Fruit fly (Drosophila melanogaster) whole organism, embryonic: ENCODE data around the gene nompC.

Source experiments
- CG1024 ChIP-seq: fragments of 200-800 bp; sonication (Bioruptor generic); IDR thresholded peaks from 2 replicates; pipeline ENCODE4 v1.3.6; 2022; ENCODE audit warnings: missing biosample characterization, missing genetic modification characterization
- CG11504 ChIP-seq: fragments of 200-800 bp; sonication (Bioruptor generic); optimal IDR thresholded peaks from 3 replicates; lab custom pipeline; 2019; ENCODE audit warnings: missing biosample characterization, mild to moderate bottlenecking, missing genetic modification characterization, moderate library complexity
- CG14050 ChIP-seq: fragments of 200-800 bp; sonication (Bioruptor generic); IDR thresholded peaks from 3 replicates; pipeline ENCODE4 v1.3.6; 2022; ENCODE audit warnings: missing biosample characterization, missing genetic modification characterization
- CG15479 ChIP-seq: fragments of 200-800 bp; sonication (Bioruptor generic); optimal IDR thresholded peaks from 3 replicates; lab custom pipeline; 2019; ENCODE audit warnings: missing biosample characterization, mild to moderate bottlenecking, missing genetic modification characterization, moderate library complexity
- CG17361 ChIP-seq: fragments of 200-800 bp; sonication (Bioruptor generic); IDR thresholded peaks from 3 replicates; pipeline ENCODE4 v1.3.6; 2022; ENCODE audit warnings: missing biosample characterization, missing genetic modification characterization
- CG18011 ChIP-seq: fragments of 200-800 bp; sonication (Bioruptor generic); optimal IDR thresholded peaks from 2 replicates; lab custom pipeline; 2017; ENCODE audit warnings: missing biosample characterization, missing genetic modification characterization, mild to moderate bottlenecking, moderate library complexity, missing genotype
- CG18599 ChIP-seq: fragments of 200-800 bp; sonication (Bioruptor generic); optimal IDR thresholded peaks from 3 replicates; lab custom pipeline; 2017; ENCODE audit warnings: missing biosample characterization, missing genetic modification characterization, mild to moderate bottlenecking, moderate library complexity, missing genetic modification reagents
- CG2199 ChIP-seq: fragments of 200-800 bp; sonication (Bioruptor generic); IDR thresholded peaks from 3 replicates; pipeline ENCODE4 v1.3.6; 2022; ENCODE audit warnings: missing biosample characterization, missing genetic modification characterization
- CG2889 ChIP-seq: fragments of 200-800 bp; sonication (Bioruptor generic); IDR thresholded peaks from 3 replicates; pipeline ENCODE4 v1.3.6; 2022; ENCODE audit warnings: missing biosample characterization, missing genetic modification characterization
- CG4854 ChIP-seq: fragments of 200-800 bp; sonication (Bioruptor generic); optimal IDR thresholded peaks from 2 replicates; lab custom pipeline; 2016; ENCODE audit warnings: missing biosample characterization, missing genetic modification characterization, inconsistent platforms
- CG6254 ChIP-seq: fragments of 200-800 bp; sonication (Bioruptor generic); optimal IDR thresholded peaks from 3 replicates; lab custom pipeline; 2017; ENCODE audit warnings: mild to moderate bottlenecking, missing biosample characterization, missing genetic modification reagents, missing genetic modification characterization
- CG6689 ChIP-seq: fragments of 200-800 bp; sonication (Bioruptor generic); IDR thresholded peaks from 2 replicates; pipeline ENCODE4 v1.3.6; 2022; ENCODE audit warnings: missing biosample characterization, missing genetic modification characterization
- CG6813 ChIP-seq: fragments of 200-800 bp; sonication (Bioruptor generic); optimal IDR thresholded peaks from 2 replicates; lab custom pipeline; 2017; ENCODE audit warnings: missing biosample characterization, missing genetic modification characterization, mild to moderate bottlenecking, moderate library complexity, missing genetic modification reagents
- CG7745 ChIP-seq: fragments of 200-800 bp; sonication (Bioruptor generic); optimal IDR thresholded peaks from 2 replicates; lab custom pipeline; 2018; ENCODE audit warnings: missing biosample characterization, mild to moderate bottlenecking, missing genetic modification characterization, moderate library complexity
- Deaf1 ChIP-seq: fragments of 200-800 bp; optimal IDR thresholded peaks from 3 replicates; lab custom pipeline; 2019; ENCODE audit warnings: missing biosample characterization, mild to moderate bottlenecking, missing genetic modification characterization, moderate library complexity
- E2f2 ChIP-seq: fragments of 200-800 bp; sonication (Bioruptor generic); IDR thresholded peaks from 2 replicates; pipeline ENCODE4 v1.3.6; 2022; ENCODE audit warnings: missing biosample characterization, missing genetic modification characterization
- Kr ChIP-seq: fragments of 200-800 bp; sonication (Bioruptor generic); optimal IDR thresholded peaks from 2 replicates; lab custom pipeline; 2017; ENCODE audit warnings: missing biosample characterization, mild to moderate bottlenecking, missing genetic modification characterization
- Lhr ChIP-seq: fragments of 200-800 bp; sonication (Bioruptor generic); optimal IDR thresholded peaks from 3 replicates; lab custom pipeline; 2017; ENCODE audit warnings: mild to moderate bottlenecking, missing biosample characterization, missing genetic modification reagents, missing genetic modification characterization
- Lim3 ChIP-seq: fragments of 200-800 bp; sonication (Bioruptor generic); IDR thresholded peaks from 2 replicates; pipeline ENCODE4 v1.3.6; 2022; ENCODE audit warnings: missing biosample characterization, missing genetic modification characterization
- Med ChIP-seq: fragments of 200-800 bp; sonication (Bioruptor generic); peaks from one replicate; lab custom pipeline; 2016; ENCODE audit warnings: missing biosample characterization, missing genetic modification characterization, mild to moderate bottlenecking, inconsistent platforms, moderate library complexity
- NC2α ChIP-seq: fragments of 200-800 bp; sonication (Bioruptor generic); optimal IDR thresholded peaks from 2 replicates; lab custom pipeline; 2016; ENCODE audit warnings: missing biosample characterization, missing genetic modification characterization
- Spps ChIP-seq: fragments of 200-800 bp; sonication (Bioruptor generic); optimal IDR thresholded peaks from 2 replicates; lab custom pipeline; 2018; ENCODE audit warnings: missing biosample characterization, mild to moderate bottlenecking, missing genetic modification characterization
- Stat92E ChIP-seq, 3 experiments: fragments of >200 bp in 2 of 3; fragments of 200-800 bp in 1 of 3; sonication (Bioruptor generic) in 1 of 3; optimal IDR thresholded peaks; 2 replicates each; lab custom pipeline; 2017 to 2019; ENCODE audit warnings: missing biosample characterization in 3 of 3, missing genetic modification characterization in 3 of 3, mild to moderate bottlenecking in 1 of 3, moderate library complexity in 1 of 3
- Vsx1 ChIP-seq: fragments of 200-800 bp; sonication (Bioruptor generic); optimal IDR thresholded peaks from 2 replicates; lab custom pipeline; 2017; ENCODE audit warnings: missing biosample characterization, mild to moderate bottlenecking, missing genetic modification characterization, missing genetic modification reagents
- YL-1 ChIP-seq: fragments of 200-800 bp; sonication (Bioruptor generic); optimal IDR thresholded peaks from 3 replicates; lab custom pipeline; 2017; ENCODE audit warnings: missing biosample characterization, mild to moderate bottlenecking, missing genetic modification characterization
- bbx ChIP-seq: fragments of 200-800 bp; sonication (Bioruptor generic); IDR thresholded peaks from 2 replicates; pipeline ENCODE4 v1.3.6; 2022; ENCODE audit warnings: missing biosample characterization, missing genetic modification characterization; ENCODE audit not compliant: partially characterized antibody
- cg ChIP-seq: fragments of 200-800 bp; sonication (Bioruptor generic); optimal IDR thresholded peaks from 3 replicates; lab custom pipeline; 2019; ENCODE audit warnings: missing biosample characterization, mild to moderate bottlenecking, missing genetic modification characterization, moderate library complexity
- chinmo ChIP-seq: fragments of 200-800 bp; sonication (Bioruptor generic); IDR thresholded peaks from 4 replicates; pipeline ENCODE4 v1.3.6; 2022; ENCODE audit warnings: missing biosample characterization, missing genetic modification characterization; ENCODE audit not compliant: partially characterized antibody
- chm ChIP-seq: fragments of 200-800 bp; sonication (Bioruptor generic); IDR thresholded peaks from 2 replicates; pipeline ENCODE4 v1.3.6; 2022; ENCODE audit warnings: missing biosample characterization, missing genetic modification characterization
- ci ChIP-seq: fragments of 200-800 bp; sonication (Bioruptor generic); IDR thresholded peaks from 3 replicates; pipeline ENCODE4 v1.3.6; 2022; ENCODE audit warnings: missing biosample characterization, missing genetic modification characterization
- corto ChIP-seq: fragments of 200-800 bp; sonication (Bioruptor generic); optimal IDR thresholded peaks from 2 replicates; lab custom pipeline; 2016; ENCODE audit warnings: missing biosample characterization, mild to moderate bottlenecking, missing genetic modification characterization, moderate library complexity
- crol ChIP-seq: fragments of 200-800 bp; sonication (Bioruptor generic); IDR thresholded peaks from 2 replicates; pipeline ENCODE4 v1.3.6; 2022; ENCODE audit warnings: missing biosample characterization, missing genetic modification characterization
- dati ChIP-seq: fragments of 200-800 bp; sonication (Bioruptor generic); IDR thresholded peaks from 2 replicates; pipeline ENCODE4 v1.3.6; 2022; ENCODE audit warnings: missing biosample characterization, missing genetic modification characterization
- dimm ChIP-seq: fragments of 200-800 bp; sonication (Bioruptor generic); IDR thresholded peaks from 2 replicates; pipeline ENCODE4 v1.3.6; 2022; ENCODE audit warnings: missing biosample characterization, missing genetic modification characterization
- dm ChIP-seq: fragments of 200-800 bp; sonication (Bioruptor generic); optimal IDR thresholded peaks from 3 replicates; lab custom pipeline; 2016; ENCODE audit warnings: missing biosample characterization, missing genetic modification characterization
- exex ChIP-seq: fragments of 200-800 bp; sonication (Bioruptor generic); optimal IDR thresholded peaks from 4 replicates; lab custom pipeline; 2018; ENCODE audit warnings: missing biosample characterization, mild to moderate bottlenecking, missing genetic modification characterization, moderate library complexity
- fru ChIP-seq: fragments of >200 bp; optimal IDR thresholded peaks from 2 replicates; lab custom pipeline; 2017
- kni ChIP-seq: fragments of 200-800 bp; sonication (Bioruptor generic); optimal IDR thresholded peaks from 3 replicates; lab custom pipeline; 2017; ENCODE audit warnings: mild to moderate bottlenecking, missing biosample characterization, missing genetic modification reagents, missing genetic modification characterization
- knrl ChIP-seq: fragments of 200-800 bp; sonication (Bioruptor generic); IDR thresholded peaks from 3 replicates; pipeline ENCODE4 v1.3.6; 2022; ENCODE audit warnings: missing biosample characterization, missing genetic modification characterization; ENCODE audit not compliant: partially characterized antibody
- lbe ChIP-seq: fragments of 200-800 bp; sonication (Bioruptor generic); optimal IDR thresholded peaks from 2 replicates; lab custom pipeline; 2016; ENCODE audit warnings: missing biosample characterization, mild to moderate bottlenecking, missing genetic modification characterization
- p53 ChIP-seq: fragments of 200-800 bp; sonication (Bioruptor generic); optimal IDR thresholded peaks from 2 replicates; lab custom pipeline; 2016; ENCODE audit warnings: missing biosample characterization, missing genetic modification characterization
- rib ChIP-seq: fragments of 200-800 bp; sonication (Bioruptor generic); IDR thresholded peaks from 2 replicates; pipeline ENCODE4 v1.3.6; 2022; ENCODE audit warnings: missing biosample characterization, missing genetic modification characterization
- sens-2 ChIP-seq: fragments of 200-800 bp; sonication (Bioruptor generic); IDR thresholded peaks from 2 replicates; pipeline ENCODE4 v1.3.6; 2022; ENCODE audit warnings: missing biosample characterization, missing genetic modification characterization
- sima ChIP-seq: fragments of 200-800 bp; sonication (Bioruptor generic); optimal IDR thresholded peaks from 2 replicates; lab custom pipeline; 2016; ENCODE audit warnings: missing biosample characterization, missing genetic modification characterization
- slp2 ChIP-seq: fragments of 200-800 bp; sonication (Bioruptor generic); optimal IDR thresholded peaks from 2 replicates; lab custom pipeline; 2016; ENCODE audit warnings: missing biosample characterization, missing genetic modification characterization
- sug ChIP-seq: fragments of 200-800 bp; optimal IDR thresholded peaks from 2 replicates; lab custom pipeline; 2019; ENCODE audit warnings: missing biosample characterization, mild to moderate bottlenecking, missing genetic modification characterization, moderate library complexity
- vfl ChIP-seq: fragments of 200-800 bp; sonication (Bioruptor generic); optimal IDR thresholded peaks from 2 replicates; lab custom pipeline; 2016; ENCODE audit warnings: missing biosample characterization, missing genetic modification characterization
- z ChIP-seq: fragments of 200-800 bp; sonication (Bioruptor generic); IDR thresholded peaks from 3 replicates; pipeline ENCODE4 v1.3.6; 2022; ENCODE audit warnings: missing biosample characterization, missing genetic modification characterization

nompC gene

DNA sequence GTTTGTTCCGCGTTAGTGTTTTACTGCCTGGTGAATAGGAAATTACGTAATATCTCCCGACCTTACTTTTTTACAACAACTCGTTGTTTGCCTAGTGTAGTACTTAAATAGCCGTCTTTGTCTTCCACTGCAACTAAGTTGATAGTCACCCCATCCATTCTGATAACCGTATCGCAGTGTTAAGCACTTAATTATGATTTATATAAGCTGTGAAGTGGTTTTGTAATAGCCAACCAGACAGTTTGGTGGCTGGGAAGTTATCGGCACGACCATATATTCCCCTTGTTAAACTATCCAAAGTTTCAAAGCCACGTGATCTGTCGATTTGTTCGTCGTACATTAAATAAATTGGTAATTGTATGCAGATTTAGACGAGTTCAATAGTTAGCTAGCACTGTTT is 41.6 kb upstream of the nompC start (continued):
- TF ChIP-seq CG18599 (no peak), E2f2 (GFP tag; lab: Robert Waterston, UW) (no peak), Lhr (GFP tag; lab: Kevin White, UChicago) (no peak), CG14050 (no peak), knrl (GFP tag; lab: Robert Waterston, UW) (no peak), sug (tag; lab: Kevin White, UChicago) (peak; percentile 29)
- TF ChIP-seq, all 482 proteins: peak for 9

- TF ChIP-seq vfl (GFP tag; lab: Kevin White, UChicago) (no peak), dm (peak; percentile 29), p53 (GFP tag; lab: Kevin White, UChicago) (no peak), bbx (GFP tag; lab: Robert Waterston, UW) (peak; percentile 46; the same call in 1 of the 2 replicates), Vsx1 (no peak), dati (GFP tag; lab: Robert Waterston, UW) (no peak), kni (GFP tag; lab: Kevin White, UChicago) (peak; percentile 98), sima (GFP tag; lab: Kevin White, UChicago) (no peak), CG6813 (GFP tag; lab: Kevin White, UChicago) (no peak), knrl (GFP tag; lab: Robert Waterston, UW) (no peak), crol (GFP tag; lab: Robert Waterston, UW) (peak; percentile 89), CG6254 (no peak), CG11504 (tag; lab: Kevin White, UChicago) (peak; percentile 61), chinmo (GFP tag; lab: Robert Waterston, UW) (peak; percentile 90), ci (GFP tag; lab: Robert Waterston, UW) (peak; percentile 58; the same call in 2 of the 3 replicates), Lim3 (GFP tag; lab: Robert Waterston, UW) (no peak), slp2 (GFP tag; lab: Kevin White, UChicago) (no peak), sens-2 (peak; percentile 65; the same call in 1 of the 2 replicates), dimm (GFP tag; lab: Robert Waterston, UW) (no peak), exex (tag; lab: Kevin White, UChicago) (peak; percentile 18), CG6689 (GFP tag; lab: Robert Waterston, UW) (0 out of 2 replicates have a peak, but pooled peaks have one; percentile 6), CG7745 (tag; lab: Kevin White, UChicago) (no peak), Kr (GFP tag; lab: Kevin White, UChicago) (no peak), CG15479 (GFP tag; lab: Kevin White, UChicago) (peak; percentile 48), Spps (tag; lab: Kevin White, UChicago) (no peak), corto (GFP tag; lab: Kevin White, UChicago) (peak; percentile 87), z (GFP tag; lab: Robert Waterston, UW) (peak; percentile 59; the same call in 1 of the 3 replicates), lbe (GFP tag; lab: Kevin White, UChicago) (peak; percentile 69), rib (GFP tag; lab: Robert Waterston, UW) (no peak), NC2α (GFP tag; lab: Kevin White, UChicago) (no peak), cg (GFP tag; lab: Kevin White, UChicago) (peak; percentile 78), fru (lab: Kevin White, UChicago) (no peak), CG2889 (GFP tag; lab: Robert Waterston, UW) (no peak), chm (GFP tag; lab: Robert Waterston, UW) (peak; percentile 71; the same call in 1 of the 2 replicates), Stat92E (GFP tag; optimal IDR thresholded peaks at IDR 0.05; lab: Kevin White, UChicago) (peak in 1 of 3 experiments; percentile 67), CG4854 (no peak), CG1024 (GFP tag; lab: Robert Waterston, UW) (peak; percentile 20; the same call in 1 of the 2 replicates), CG18011 (no peak), YL-1 (GFP tag; lab: Kevin White, UChicago) (no peak), CG17361 (GFP tag; lab: Robert Waterston, UW) (no peak), CG2199 (peak; percentile 35; the same call in 1 of the 3 replicates), Med (GFP tag; lab: Kevin White, UChicago) (peak; percentile 71), Deaf1 (tag; lab: Kevin White, UChicago) (peak; percentile 45)
Measured at dm6 chr2L:5305240-5305875, 40.6 kb upstream of the nompC start.
